Fruit fly (Drosophila melanogaster) whole organism, embryonic: ENCODE results near the gene CG11267.
A peak's percentile ranks its signal among the peaks of the same experiment; 100 is the strongest.

Experiments
- CG11560 ChIP-seq: fragments of 200-800 bp; sonication (Bioruptor generic); IDR thresholded peaks from 3 replicates; pipeline ENCODE4 v1.3.6; 2022; ENCODE audit warnings: missing biosample characterization, missing genetic modification characterization
- CG12155 ChIP-seq: fragments of 200-800 bp; sonication (Bioruptor generic); optimal IDR thresholded peaks from 3 replicates; lab custom pipeline; 2016; ENCODE audit warnings: missing biosample characterization, missing genetic modification characterization
- CG12769 ChIP-seq: fragments of 200-800 bp; sonication (Bioruptor generic); optimal IDR thresholded peaks from 2 replicates; lab custom pipeline; 2019; ENCODE audit warnings: missing biosample characterization, mild to moderate bottlenecking, missing genetic modification characterization, moderate library complexity
- CG13296 ChIP-seq: fragments of 200-800 bp; sonication (Bioruptor generic); optimal IDR thresholded peaks from 3 replicates; lab custom pipeline; 2018; ENCODE audit warnings: missing biosample characterization, mild to moderate bottlenecking, missing genetic modification characterization
- CG15696 ChIP-seq: fragments of 200-800 bp; sonication (Bioruptor generic); optimal IDR thresholded peaks from 2 replicates; lab custom pipeline; 2019; ENCODE audit warnings: missing biosample characterization, mild to moderate bottlenecking, missing genetic modification characterization, moderate library complexity
- CG16813 ChIP-seq: fragments of 200-800 bp; sonication (Bioruptor generic); IDR thresholded peaks from 3 replicates; pipeline ENCODE4 v1.3.6; 2022; ENCODE audit warnings: missing biosample characterization, missing genetic modification characterization; ENCODE audit not compliant: partially characterized antibody
- CG17361 ChIP-seq: fragments of 200-800 bp; sonication (Bioruptor generic); IDR thresholded peaks from 3 replicates; pipeline ENCODE4 v1.3.6; 2022; ENCODE audit warnings: missing biosample characterization, missing genetic modification characterization
- CG17802 ChIP-seq: fragments of 200-800 bp; sonication (Bioruptor generic); optimal IDR thresholded peaks from 2 replicates; lab custom pipeline; 2018; ENCODE audit warnings: missing biosample characterization, mild to moderate bottlenecking, missing genetic modification characterization, moderate library complexity
- CG2116 ChIP-seq: fragments of 200-800 bp; sonication (Bioruptor generic); optimal IDR thresholded peaks from 3 replicates; lab custom pipeline; 2018; ENCODE audit warnings: missing biosample characterization, mild to moderate bottlenecking, missing genetic modification characterization
- CG2875 ChIP-seq: fragments of 200-800 bp; sonication (Bioruptor generic); optimal IDR thresholded peaks from 2 replicates; lab custom pipeline; 2017; ENCODE audit warnings: missing biosample characterization, mild to moderate bottlenecking, missing genetic modification characterization, missing genetic modification reagents
- CG31365 ChIP-seq: fragments of 200-800 bp; sonication (Bioruptor generic); optimal IDR thresholded peaks from 2 replicates; lab custom pipeline; 2018; ENCODE audit warnings: missing biosample characterization, mild to moderate bottlenecking, missing genetic modification characterization
- CG31441 ChIP-seq: fragments of 200-800 bp; sonication (Bioruptor generic); IDR thresholded peaks from 2 replicates; pipeline ENCODE4 v1.3.6; 2022; ENCODE audit warnings: missing biosample characterization, missing genetic modification characterization
- CG3407 ChIP-seq: fragments of 200-800 bp; sonication (Bioruptor generic); optimal IDR thresholded peaks from 2 replicates; lab custom pipeline; 2018; ENCODE audit warnings: missing biosample characterization, mild to moderate bottlenecking, missing genetic modification characterization
- CG4328 ChIP-seq: fragments of 200-800 bp; sonication (Bioruptor generic); optimal IDR thresholded peaks from 3 replicates; lab custom pipeline; 2017; ENCODE audit warnings: missing biosample characterization, missing genetic modification reagents, missing genetic modification characterization
- CG6254 ChIP-seq: fragments of 200-800 bp; sonication (Bioruptor generic); optimal IDR thresholded peaks from 3 replicates; lab custom pipeline; 2017; ENCODE audit warnings: mild to moderate bottlenecking, missing biosample characterization, missing genetic modification reagents, missing genetic modification characterization
- CG6791 ChIP-seq: fragments of 200-800 bp; sonication (Bioruptor generic); IDR thresholded peaks from 3 replicates; pipeline ENCODE4 v1.3.6; 2022; ENCODE audit warnings: missing biosample characterization, missing genetic modification characterization; ENCODE audit not compliant: partially characterized antibody
- CG6854 ChIP-seq: fragments of 200-800 bp; sonication (Bioruptor generic); optimal IDR thresholded peaks from 3 replicates; lab custom pipeline; 2017; ENCODE audit warnings: missing biosample characterization, mild to moderate bottlenecking, missing genetic modification characterization
- CG7745 ChIP-seq: fragments of 200-800 bp; sonication (Bioruptor generic); optimal IDR thresholded peaks from 2 replicates; lab custom pipeline; 2018; ENCODE audit warnings: missing biosample characterization, mild to moderate bottlenecking, missing genetic modification characterization, moderate library complexity
- D ChIP-seq, 2 experiments: fragments of 200-800 bp in 1 of 2; fragments of >200 bp in 1 of 2; sonication (Bioruptor generic) in 1 of 2; optimal IDR thresholded peaks; 2 replicates in 1 of 2; 3 replicates in 1 of 2; lab custom pipeline; 2017; ENCODE audit warnings: mild to moderate bottlenecking in 1 of 2, missing biosample characterization in 1 of 2, missing genetic modification characterization in 1 of 2, missing genetic modification reagents in 1 of 2
- ERR ChIP-seq: fragments of 200-800 bp; sonication (Bioruptor generic); optimal IDR thresholded peaks from 2 replicates; lab custom pipeline; 2016; ENCODE audit warnings: missing biosample characterization, missing genetic modification characterization
- Eip74EF ChIP-seq, 2 experiments: fragments of 200-800 bp in 1 of 2; fragments of >200 bp in 1 of 2; sonication (Bioruptor generic) in 1 of 2; optimal IDR thresholded peaks; 2 replicates each; lab custom pipeline; 2017 to 2019; ENCODE audit warnings: missing biosample characterization in 2 of 2, missing genetic modification characterization in 2 of 2, mild to moderate bottlenecking in 1 of 2, moderate library complexity in 1 of 2
- HHEX ChIP-seq: fragments of 200-800 bp; sonication (Bioruptor generic); optimal IDR thresholded peaks from 3 replicates; lab custom pipeline; 2017; ENCODE audit warnings: missing biosample characterization, mild to moderate bottlenecking, missing genetic modification characterization, missing genetic modification reagents
- HLHmδ ChIP-seq: fragments of 200-800 bp; sonication (Bioruptor generic); optimal IDR thresholded peaks from 2 replicates; lab custom pipeline; 2018; ENCODE audit warnings: missing biosample characterization, mild to moderate bottlenecking, missing genetic modification characterization, moderate library complexity
- MTF-1 ChIP-seq: fragments of 200-800 bp; sonication (Bioruptor generic); optimal IDR thresholded peaks from 2 replicates; lab custom pipeline; 2018; ENCODE audit warnings: missing biosample characterization, mild to moderate bottlenecking, missing genetic modification characterization, borderline replicate concordance
- Myb ChIP-seq: fragments of 200-800 bp; sonication (Bioruptor generic); optimal IDR thresholded peaks from 2 replicates; lab custom pipeline; 2016; ENCODE audit warnings: missing biosample characterization, missing genetic modification characterization
- NC2β ChIP-seq: fragments of 200-800 bp; sonication (Bioruptor generic); optimal IDR thresholded peaks from 2 replicates; lab custom pipeline; 2016; ENCODE audit warnings: missing biosample characterization, missing genetic modification characterization
- Nf-YA ChIP-seq: fragments of 200-800 bp; sonication (Bioruptor generic); IDR thresholded peaks from 2 replicates; pipeline ENCODE4 v1.3.6; 2022; ENCODE audit warnings: missing biosample characterization, missing genetic modification characterization
- Oaz ChIP-seq: fragments of 200-800 bp; sonication (Bioruptor generic); IDR thresholded peaks from 2 replicates; pipeline ENCODE4 v1.3.6; 2022; ENCODE audit warnings: missing biosample characterization, missing genetic modification characterization
- Xbp1 ChIP-seq: fragments of 200-800 bp; sonication (Bioruptor generic); optimal IDR thresholded peaks from 3 replicates; lab custom pipeline; 2016; ENCODE audit warnings: missing biosample characterization, mild to moderate bottlenecking, missing genetic modification characterization
- al ChIP-seq: fragments of 200-800 bp; sonication (Bioruptor generic); IDR thresholded peaks from 2 replicates; pipeline ENCODE4 v1.3.6; 2022; ENCODE audit warnings: missing biosample characterization, missing genetic modification characterization
- bsh ChIP-seq, 2 experiments: fragments of 200-800 bp; sonication (Bioruptor generic); optimal IDR thresholded peaks; 2 replicates each; lab custom pipeline; 2017 to 2018; ENCODE audit warnings: mild to moderate bottlenecking in 2 of 2, missing biosample characterization in 2 of 2, missing genetic modification characterization in 2 of 2, moderate library complexity in 1 of 2
- chif ChIP-seq, 2 experiments: fragments of 200-800 bp; sonication (Bioruptor generic); optimal IDR thresholded peaks; 3 replicates each; lab custom pipeline; 2016; ENCODE audit warnings: missing biosample characterization in 2 of 2, missing genetic modification characterization in 2 of 2
- danr ChIP-seq: fragments of 200-800 bp; sonication (Bioruptor generic); IDR thresholded peaks from 2 replicates; pipeline ENCODE4 v1.3.6; 2022; ENCODE audit warnings: missing biosample characterization, missing genetic modification characterization
- dysf ChIP-seq: fragments of 200-800 bp; sonication (Bioruptor generic); IDR thresholded peaks from 3 replicates; pipeline ENCODE4 v1.3.6; 2022; ENCODE audit warnings: missing biosample characterization, missing genetic modification characterization
- fd64A ChIP-seq: fragments of 200-800 bp; sonication (Bioruptor generic); optimal IDR thresholded peaks from 3 replicates; lab custom pipeline; 2018; ENCODE audit warnings: missing biosample characterization, mild to moderate bottlenecking, missing genetic modification characterization
- gfzf ChIP-seq: fragments of 200-800 bp; sonication (Bioruptor generic); optimal IDR thresholded peaks from 2 replicates; lab custom pipeline; 2016; ENCODE audit warnings: missing biosample characterization, mild to moderate bottlenecking, missing genetic modification characterization, moderate library complexity
- lola ChIP-seq, 3 experiments: fragments of >200 bp in 2 of 3; fragments of 200-800 bp in 1 of 3; sonication (Bioruptor generic) in 1 of 3; optimal IDR thresholded peaks; 2 replicates each; lab custom pipeline; 2017 to 2019; ENCODE audit warnings: missing biosample characterization in 3 of 3, missing genetic modification characterization in 3 of 3, mild to moderate bottlenecking in 1 of 3, moderate library complexity in 1 of 3
- pros ChIP-seq: fragments of 200-800 bp; sonication (Bioruptor generic); optimal IDR thresholded peaks from 3 replicates; lab custom pipeline; 2019; ENCODE audit warnings: missing biosample characterization, mild to moderate bottlenecking, missing genetic modification characterization, moderate library complexity
- pum ChIP-seq: fragments of 200-800 bp; sonication (Bioruptor generic); optimal IDR thresholded peaks from 2 replicates; lab custom pipeline; 2016; ENCODE audit warnings: missing biosample characterization, missing genetic modification characterization
- seq ChIP-seq: fragments of 200-800 bp; sonication (Bioruptor generic); IDR thresholded peaks from 2 replicates; pipeline ENCODE4 v1.3.6; 2022; ENCODE audit warnings: missing biosample characterization, missing genetic modification characterization
- sob ChIP-seq: fragments of 200-800 bp; sonication (Bioruptor generic); IDR thresholded peaks from 2 replicates; pipeline ENCODE4 v1.3.6; 2022; ENCODE audit warnings: missing biosample characterization, missing genetic modification characterization
- sqz ChIP-seq: fragments of 200-800 bp; sonication (Bioruptor generic); optimal IDR thresholded peaks from 3 replicates; lab custom pipeline; 2018; ENCODE audit warnings: missing biosample characterization, mild to moderate bottlenecking, missing genetic modification characterization
- stwl ChIP-seq: fragments of 200-800 bp; sonication (Bioruptor generic); optimal IDR thresholded peaks from 3 replicates; lab custom pipeline; 2018; ENCODE audit warnings: missing biosample characterization, mild to moderate bottlenecking, missing genetic modification characterization, moderate library complexity
- usp ChIP-seq: fragments of >200 bp; optimal IDR thresholded peaks from 2 replicates; lab custom pipeline; 2017; ENCODE audit warnings: missing biosample characterization, missing genetic modification characterization
- vvl ChIP-seq: fragments of 200-800 bp; sonication (Bioruptor generic); IDR thresholded peaks from 2 replicates; pipeline ENCODE4 v1.3.6; 2022; ENCODE audit warnings: missing biosample characterization, missing genetic modification characterization

CG11267 gene

DNA sequence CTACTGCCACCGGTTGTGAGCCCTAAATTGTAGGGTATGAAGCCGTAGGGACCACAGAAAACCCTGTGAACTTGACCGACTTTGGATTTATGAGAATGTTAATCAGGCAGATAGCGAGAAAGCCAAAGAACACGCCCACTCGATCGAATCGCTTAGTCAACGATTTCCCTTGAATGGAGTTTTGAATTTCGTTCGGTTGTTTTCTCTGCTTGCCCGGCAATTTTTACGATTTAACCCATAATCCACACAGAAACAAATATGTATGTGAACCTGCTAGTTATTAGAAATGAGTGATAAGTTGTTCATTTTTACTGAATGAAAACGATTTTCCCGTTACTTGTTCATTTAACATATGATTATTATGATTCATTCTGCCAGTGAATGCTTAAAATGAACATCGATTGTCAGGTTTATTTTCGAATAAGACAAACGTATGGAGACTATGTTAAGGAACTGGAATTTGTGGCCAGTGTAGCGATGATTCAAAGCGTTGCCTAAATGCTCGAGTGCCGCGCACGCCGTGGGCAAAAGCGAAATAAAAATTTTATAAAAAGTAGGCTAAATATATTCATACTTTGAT lies 14.3 kb downstream of the CG11267 start (continued):
- no peak for TF ChIP-seq pros (GFP tag; lab: Kevin White, UChicago)
- TF ChIP-seq dysf (GFP tag; lab: Robert Waterston, UW) = peak; percentile 58; the same call in 1 of the 3 replicates
- TF ChIP-seq Xbp1 (GFP tag; lab: Kevin White, UChicago) = peak; percentile 32
- no peak for TF ChIP-seq CG15696
- TF ChIP-seq gfzf (GFP tag; lab: Kevin White, UChicago) = no peak
- peak; percentile 10 for TF ChIP-seq pum (GFP tag; lab: Kevin White, UChicago)
- no peak for TF ChIP-seq seq
- TF ChIP-seq sob (GFP tag; lab: Robert Waterston, UW) = peak; percentile 18; the same call in 1 of the 2 replicates
- TF ChIP-seq CG4328 (GFP tag; lab: Kevin White, UChicago) = no peak
- TF ChIP-seq CG17802 (tag; lab: Kevin White, UChicago) = no peak
- TF ChIP-seq Nf-YA = no peak
- TF ChIP-seq Myb (GFP tag; lab: Kevin White, UChicago) = no peak
- TF ChIP-seq Oaz (GFP tag; lab: Robert Waterston, UW) = 0 out of 2 replicates have a peak, but pooled peaks have one; percentile 26
- no peak for TF ChIP-seq CG13296
- TF ChIP-seq CG7745 (tag; lab: Kevin White, UChicago) = no peak
- no peak for TF ChIP-seq chif (GFP tag; optimal IDR thresholded peaks at IDR 0.05; lab: Kevin White, UChicago)
- TF ChIP-seq NC2β = no peak
- TF ChIP-seq CG12769 = peak; percentile 20
- TF ChIP-seq CG12155 (GFP tag; lab: Kevin White, UChicago) = no peak
- TF ChIP-seq CG31365 (tag; lab: Kevin White, UChicago) = no peak
- no peak for TF ChIP-seq lola (GFP tag; optimal IDR thresholded peaks at IDR 0.05; lab: Kevin White, UChicago)
- no peak for TF ChIP-seq CG3407 (GFP tag; lab: Kevin White, UChicago)
- TF ChIP-seq danr (GFP tag; lab: Robert Waterston, UW) = 0 out of 2 replicates have a peak, but pooled peaks have one; percentile 9
- TF ChIP-seq MTF-1 (GFP tag; lab: Kevin White, UChicago) = no peak
- TF ChIP-seq usp (GFP tag; lab: Kevin White, UChicago) = no peak
- TF ChIP-seq HHEX (GFP tag; lab: Kevin White, UChicago) = peak; percentile 27
- no peak for TF ChIP-seq CG6254

DNA sequence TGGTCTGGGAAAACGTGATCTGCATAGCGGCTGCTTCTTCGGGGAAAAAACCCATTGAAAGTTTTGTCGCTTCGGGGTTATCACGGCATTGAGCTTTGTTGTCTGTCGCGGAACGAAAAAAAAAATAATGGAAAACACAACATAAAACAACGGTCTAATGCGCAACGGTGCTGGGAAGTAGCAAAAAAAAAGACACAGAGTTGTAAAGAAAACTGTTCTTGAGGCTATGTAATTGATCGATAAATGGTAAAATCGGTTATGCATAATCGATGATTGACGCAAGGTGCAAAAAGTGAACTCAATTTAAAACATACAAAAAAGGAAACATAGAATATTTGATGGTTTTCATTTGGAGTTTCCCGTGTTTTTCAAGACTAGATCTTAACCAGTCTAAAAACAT lies 15.5 kb downstream of the CG11267 start:
- TF ChIP-seq ERR (no peak), stwl (tag; lab: Kevin White, UChicago) (peak; percentile 84), CG6854 (no peak), sqz (GFP tag; lab: Kevin White, UChicago) (peak; percentile 16), D (optimal IDR thresholded peaks at IDR 0.05; lab: Kevin White, UChicago) (no peak), D (GFP tag; optimal IDR thresholded peaks at IDR 0.05; lab: Kevin White, UChicago) (no peak), CG2116 (GFP tag; lab: Kevin White, UChicago) (peak; percentile 79)

DNA sequence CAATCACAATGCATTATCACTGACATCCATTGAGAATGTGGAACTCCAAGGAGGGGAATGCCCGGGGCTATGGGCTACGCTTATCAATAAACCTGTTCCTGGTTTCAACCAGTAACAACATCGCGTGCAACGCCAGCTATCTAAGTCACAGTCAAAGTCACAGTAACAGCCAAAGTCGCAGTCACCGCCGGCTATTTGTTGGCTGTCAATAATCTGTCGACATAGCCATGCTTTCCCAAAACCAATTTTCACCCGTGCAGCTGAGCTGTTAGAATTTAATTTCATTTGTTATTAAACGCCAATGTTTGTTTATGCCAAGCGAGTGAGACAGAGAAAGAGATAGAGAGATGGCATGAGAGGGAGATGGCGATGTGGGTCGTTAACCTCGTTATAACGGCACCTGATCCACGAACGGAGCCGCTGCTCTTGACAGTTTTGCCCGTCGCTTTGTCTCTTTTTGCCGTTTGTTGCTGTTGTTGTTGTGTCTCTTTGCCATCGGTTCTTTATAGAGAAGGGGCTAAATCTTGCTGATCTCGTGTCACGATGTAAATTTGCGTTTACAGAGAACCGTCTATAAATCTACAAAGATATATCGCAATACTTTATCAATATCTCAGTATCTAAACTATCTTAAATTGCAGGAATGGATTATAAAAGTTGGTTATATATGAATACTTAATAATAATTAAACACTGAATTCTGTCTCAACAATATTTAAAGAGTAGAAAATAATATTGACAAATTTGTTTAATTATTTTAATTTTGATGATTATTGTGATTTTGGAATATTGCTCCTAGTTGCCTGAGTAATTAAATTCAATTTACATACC lies 16.4 kb downstream of the CG11267 start:
- peak; percentile 75 for TF ChIP-seq CG17361
- TF ChIP-seq CG16813 = peak; percentile 60; the same call in 2 of the 3 replicates
- peak; percentile 67 for TF ChIP-seq fd64A (GFP tag; lab: Kevin White, UChicago)
- TF ChIP-seq CG31441 (GFP tag; lab: Robert Waterston, UW) = peak; percentile 88
- TF ChIP-seq al (GFP tag; lab: Robert Waterston, UW) = no peak
- TF ChIP-seq CG7745 (tag; lab: Kevin White, UChicago) = peak; percentile 69
- TF ChIP-seq bsh (GFP tag; optimal IDR thresholded peaks at IDR 0.05; lab: Kevin White, UChicago) = peak in 1 of 2 experiments; percentile 16
- no peak for TF ChIP-seq CG11560
- peak; percentile 44; the same call in 1 of the 2 replicates for TF ChIP-seq vvl
- TF ChIP-seq CG2875 (GFP tag; lab: Kevin White, UChicago) = peak; percentile 2
- no peak for TF ChIP-seq Eip74EF (GFP tag; optimal IDR thresholded peaks at IDR 0.05; lab: Kevin White, UChicago)
- TF ChIP-seq CG6791 = peak; percentile 50; the same call in 1 of the 3 replicates
- TF ChIP-seq HLHmδ (GFP tag; lab: Kevin White, UChicago) = peak; percentile 63
